Worm (Caenorhabditis elegans) whole organism, young adult: ENCODE measurements around the gene R02D5.6.

Source experiments
- F22D6.2 ChIP-seq: sonication (generic microtip); optimal IDR thresholded peaks from 2 replicates; lab custom pipeline; 2016; ENCODE audit warnings: mild to moderate bottlenecking, missing genetic modification characterization, missing compliant biosample characterization
- F39B2.1 ChIP-seq: fragments of 200-800 bp; sonication (Bioruptor generic); IDR thresholded peaks from 2 replicates; pipeline ENCODE4 v1.3.6; 2022; ENCODE audit warnings: missing genetic modification reagents, missing genetic modification characterization, missing compliant biosample characterization
- hsf-1 ChIP-seq: fragments of 200-800 bp; sonication (Bioruptor generic); IDR thresholded peaks from 2 replicates; pipeline ENCODE4 v1.3.6; 2022; ENCODE audit warnings: missing genetic modification reagents, missing genetic modification characterization, missing compliant biosample characterization
- lin-26 ChIP-seq: fragments of 200-800 bp; sonication (Bioruptor generic); IDR thresholded peaks from 2 replicates; pipeline ENCODE4 v1.3.6; 2022; ENCODE audit warnings: missing genetic modification reagents, missing genetic modification characterization, missing compliant biosample characterization
- mel-28 ChIP-seq: sonication (generic microtip); optimal IDR thresholded peaks from 2 replicates; lab custom pipeline; 2016; ENCODE audit warnings: borderline replicate concordance, mild to moderate bottlenecking, missing genetic modification characterization, missing compliant biosample characterization
- nfya-1 ChIP-seq: sonication (generic microtip); optimal IDR thresholded peaks from 2 replicates; lab custom pipeline; 2017; ENCODE audit warnings: antibody characterized with exemption, missing compliant biosample characterization, missing genetic modification characterization, borderline replicate concordance; ENCODE audit not compliant: insufficient read depth
- nhr-27 ChIP-seq: fragments of 200-800 bp; sonication (Bioruptor generic); optimal IDR thresholded peaks from 2 replicates; lab custom pipeline; 2018; ENCODE audit warnings: mild to moderate bottlenecking, missing genetic modification characterization, moderate library complexity, missing compliant biosample characterization
- rcor-1 ChIP-seq: fragments of 200-800 bp; sonication (Bioruptor generic); IDR thresholded peaks from 2 replicates; pipeline ENCODE4 v1.3.6; 2022; ENCODE audit warnings: missing genetic modification reagents, missing genetic modification characterization, missing compliant biosample characterization
- tbx-9 ChIP-seq: sonication (generic microtip); optimal IDR thresholded peaks from 2 replicates; lab custom pipeline; 2016; ENCODE audit warnings: borderline replicate concordance, missing genetic modification characterization, inconsistent platforms, missing compliant biosample characterization

- TF ChIP-seq F39B2.1 (GFP tag; lab: Robert Waterston, UW) (no peak), mel-28 (tag; lab: Kevin White, UChicago) (no peak), tbx-9 (tag; lab: Kevin White, UChicago) (no peak), rcor-1 (GFP tag; lab: Robert Waterston, UW) (no peak), hsf-1 (GFP tag; lab: Robert Waterston, UW) (no peak), nfya-1 (tag; lab: Kevin White, UChicago) (no peak), lin-26 (no peak), nhr-27 (tag; lab: Kevin White, UChicago) (no peak), F22D6.2 (tag; lab: Kevin White, UChicago) (no peak)
These were observed 41.4 kb upstream of the R02D5.6 start, which contains the start of gene srt-32 for ce11 chrV:14559312-14559711.
